Worm (Caenorhabditis elegans) whole organism, midembryonic: ENCODE measurements around the gene clec-28.

Experiments
- T22C8.4 ChIP-seq: fragments of 200-800 bp; sonication (Bioruptor generic); IDR thresholded peaks from 2 replicates; pipeline ENCODE4 v1.3.6; 2022; ENCODE audit warnings: missing genetic modification characterization, missing compliant biosample characterization
- cog-1 ChIP-seq: sonication (generic microtip); optimal IDR thresholded peaks from 2 replicates; lab custom pipeline; 2016; ENCODE audit warnings: missing genetic modification characterization, missing compliant biosample characterization
- flt-1 ChIP-seq: fragments of 200-800 bp; sonication (Bioruptor generic); IDR thresholded peaks from 2 replicates; pipeline ENCODE4 v1.3.6; 2022; ENCODE audit warnings: missing genetic modification characterization, missing compliant biosample characterization
- klf-2 ChIP-seq: fragments of 200-800 bp; sonication (Bioruptor generic); conservative IDR thresholded peaks from 2 replicates; pipeline ENCODE4 v1.3.6; 2022; ENCODE audit warnings: missing genetic modification reagents, missing genetic modification characterization, missing compliant biosample characterization
- med-1 ChIP-seq: sonication (generic microtip); optimal IDR thresholded peaks from 2 replicates; lab custom pipeline; 2017; ENCODE audit warnings: missing genetic modification characterization, mild to moderate bottlenecking, missing compliant biosample characterization, antibody characterized with exemption, missing genetic modification reagents; ENCODE audit not compliant: insufficient read depth
- ref-1 ChIP-seq: fragments of 200-800 bp; sonication (Bioruptor generic); conservative IDR thresholded peaks from 2 replicates; pipeline ENCODE4 v1.3.6; 2022; ENCODE audit warnings: missing genetic modification reagents, missing genetic modification characterization, missing compliant biosample characterization
- tab-1 ChIP-seq: fragments of 200-800 bp; sonication (Bioruptor generic); IDR thresholded peaks from 2 replicates; pipeline ENCODE4 v1.3.6; 2022; ENCODE audit warnings: missing genetic modification characterization, missing compliant biosample characterization
- ztf-29 ChIP-seq: fragments of 200-800 bp; sonication (Bioruptor generic); IDR thresholded peaks from 2 replicates; pipeline ENCODE4 v1.3.6; 2022; ENCODE audit warnings: missing genetic modification reagents, missing genetic modification characterization, missing compliant biosample characterization

- TF ChIP-seq med-1 (GFP tag; lab: Kevin White, UChicago), result no peak
- TF ChIP-seq tab-1 (GFP tag; lab: Robert Waterston, UW), result no peak
- TF ChIP-seq cog-1 (tag; lab: Kevin White, UChicago), result no peak
- no peak for TF ChIP-seq klf-2 (GFP tag; lab: Robert Waterston, UW)
- TF ChIP-seq flt-1, result no peak
- no peak for TF ChIP-seq T22C8.4
- TF ChIP-seq ref-1, result no peak
- no peak for TF ChIP-seq ztf-29 (GFP tag; lab: Robert Waterston, UW)
Observed at ce11 chrV:16880054-16880453, 14.6 kb downstream of the clec-28 start, which contains the start of gene F09C6.3.
